Fruit fly (Drosophila melanogaster) ovary, adult (tissue): Measurements from ENCODE around the gene CG14535.

Source experiments
- CG17801 ChIP-seq: fragments of 200-800 bp; optimal IDR thresholded peaks from 2 replicates; lab custom pipeline; 2019; ENCODE audit warnings: missing biosample characterization, mild to moderate bottlenecking, missing genetic modification characterization, moderate library complexity; ENCODE audit not compliant: partially characterized antibody

The CG14535 gene

DNA sequence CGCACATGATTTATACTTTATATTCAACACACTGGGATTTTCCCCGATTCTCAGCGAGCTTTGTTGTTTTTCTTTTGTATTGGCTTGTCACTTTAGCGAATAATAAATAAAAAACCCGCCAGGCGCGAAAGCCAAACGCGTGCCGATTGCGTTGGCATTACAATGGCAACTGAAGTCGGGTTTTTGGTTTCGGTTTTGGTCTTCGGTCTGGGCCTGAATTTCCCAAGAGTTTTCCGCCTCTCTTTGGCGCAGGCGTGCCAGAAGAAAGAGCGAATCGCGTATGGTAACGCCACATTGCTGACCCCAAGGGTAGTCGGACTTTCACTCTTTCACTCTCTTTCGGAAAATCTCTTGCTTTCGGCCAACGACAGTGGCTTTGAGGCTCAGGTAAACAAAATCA, at the start of gene CG14535:
CG14535 (minus strand) TSS at position 368 of the 400 bp plus-strand sequence.
- TF ChIP-seq CG17801 (GFP tag; lab: Kevin White, UChicago): no peak

DNA sequence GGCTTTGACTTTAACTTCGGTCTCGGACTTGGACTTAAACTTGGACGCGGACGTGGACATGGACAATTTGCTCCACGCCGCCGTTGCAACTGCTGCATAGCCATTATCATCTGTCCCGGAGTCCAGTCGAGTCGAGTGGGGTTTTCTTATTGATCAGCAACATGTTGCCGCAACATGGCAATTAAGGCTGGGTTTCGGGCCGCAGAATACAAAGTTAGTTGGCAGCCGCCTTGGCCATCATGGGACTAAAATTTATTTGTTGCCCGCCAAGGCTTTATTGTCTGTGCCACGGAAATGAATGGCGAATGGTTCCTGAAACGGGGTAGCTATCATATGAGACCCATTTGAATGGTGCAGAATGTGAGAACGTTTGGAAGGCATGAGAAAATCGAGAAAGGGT, 46.6 kb upstream of the CG14535 start:
- no peak for TF ChIP-seq CG17801 (GFP tag; lab: Kevin White, UChicago)

DNA sequence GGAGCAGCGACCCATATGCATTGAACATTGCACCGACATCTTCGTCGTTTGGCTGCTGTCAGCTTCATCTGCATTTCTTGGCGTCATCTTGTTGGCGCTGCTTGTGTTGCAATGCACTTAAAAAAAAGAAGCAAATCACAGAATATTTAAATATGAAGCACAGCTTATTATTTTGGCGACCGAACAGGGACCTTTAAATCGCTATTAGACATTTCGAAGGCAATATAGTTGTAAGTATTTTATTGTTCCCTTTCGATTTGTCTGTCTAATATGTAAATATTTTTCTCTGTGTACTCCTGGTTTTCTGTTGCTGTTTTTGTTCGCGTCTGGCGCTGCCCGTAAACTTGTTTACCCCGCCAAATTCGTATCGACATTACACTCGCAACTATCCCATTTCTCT, 44.7 kb upstream of the CG14535 start:
- no peak for TF ChIP-seq CG17801 (GFP tag; lab: Kevin White, UChicago)

DNA sequence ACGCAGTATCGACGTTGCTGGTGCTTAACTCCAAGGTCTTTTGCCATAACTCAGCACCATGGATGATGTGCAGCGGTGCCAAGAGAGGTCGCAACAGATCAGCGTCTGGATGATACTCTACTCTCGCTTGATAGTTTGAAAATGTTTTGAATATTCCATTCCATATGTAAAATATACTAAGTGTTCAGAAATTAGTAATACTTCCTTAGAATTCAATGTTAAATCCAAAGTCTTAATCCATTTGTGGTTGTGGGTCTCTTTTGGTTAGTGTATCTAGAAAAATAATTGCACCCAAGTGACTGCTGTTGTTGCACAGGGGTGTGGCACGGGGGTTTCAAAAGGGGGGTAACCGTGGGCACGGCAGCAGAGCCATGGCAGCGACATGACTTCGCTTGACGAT, 43.8 kb upstream of the CG14535 start:
- TF ChIP-seq CG17801 (GFP tag; lab: Kevin White, UChicago): no peak

DNA sequence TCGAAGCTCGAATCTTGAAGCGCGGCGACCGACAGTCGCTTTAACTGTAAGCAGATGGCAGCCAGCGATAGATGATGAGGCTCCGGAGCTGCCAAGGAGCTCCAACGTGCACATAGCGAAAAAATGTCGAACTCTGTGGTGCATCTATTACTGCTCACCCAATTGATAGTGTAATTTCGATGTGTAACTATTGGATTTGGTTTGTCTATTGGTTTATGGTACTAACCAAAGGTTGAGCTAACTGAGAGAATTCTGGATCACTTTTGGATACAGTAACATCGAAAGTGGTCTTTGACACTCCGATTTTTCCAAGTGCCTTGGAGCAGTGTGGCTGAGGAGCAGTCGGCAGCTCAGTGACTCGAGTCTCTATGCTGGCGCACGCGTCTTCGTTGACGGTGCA, 43.3 kb upstream of the CG14535 start:
- TF ChIP-seq CG17801 (GFP tag; lab: Kevin White, UChicago): no peak

DNA sequence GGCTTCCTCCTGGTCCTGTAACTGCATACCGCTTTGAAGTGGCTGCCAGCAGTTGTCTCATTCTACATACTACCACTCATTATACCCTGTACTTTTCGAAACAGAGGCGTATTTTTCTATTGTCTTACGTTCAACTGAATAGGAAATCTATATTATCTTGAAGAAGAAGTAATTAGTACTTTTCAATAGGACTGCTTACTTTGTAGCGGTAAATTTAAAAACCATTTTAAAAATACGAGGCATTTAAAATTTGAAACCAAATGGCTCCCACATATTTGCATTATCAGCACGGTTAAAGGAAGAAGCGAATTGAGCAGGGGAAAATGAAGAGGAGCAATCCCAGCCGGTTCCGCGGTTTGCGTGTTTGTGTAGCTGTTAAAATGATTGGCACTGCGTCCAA, 42.0 kb upstream of the CG14535 start:
- TF ChIP-seq CG17801 (GFP tag; lab: Kevin White, UChicago): no peak

DNA sequence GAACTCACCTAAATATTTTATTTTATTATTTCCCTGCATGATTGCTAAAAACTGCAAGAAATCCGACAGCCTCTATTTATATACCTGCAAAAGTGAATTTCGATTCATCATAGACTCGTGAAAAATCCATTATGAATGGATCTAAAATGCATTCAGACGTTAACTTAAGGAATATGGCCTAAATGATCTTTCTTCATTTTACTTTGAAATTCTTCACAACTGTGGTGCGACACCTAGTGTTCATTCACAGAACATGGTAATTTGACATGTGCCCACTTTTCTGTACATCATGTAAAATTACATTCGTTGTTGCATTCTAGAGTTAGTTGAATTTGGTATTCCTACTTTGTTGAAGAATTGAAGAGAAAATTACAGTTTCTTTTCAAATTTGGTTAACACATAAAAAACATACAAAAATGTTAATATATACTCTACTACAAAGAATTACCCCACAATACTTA, 35.4 kb upstream of the CG14535 start, which contains the start of gene Spn28Db:
Spn28Db (minus strand) TSS at position 51 of the 461 bp plus-strand sequence.
- TF ChIP-seq CG17801 (GFP tag; lab: Kevin White, UChicago): no peak

DNA sequence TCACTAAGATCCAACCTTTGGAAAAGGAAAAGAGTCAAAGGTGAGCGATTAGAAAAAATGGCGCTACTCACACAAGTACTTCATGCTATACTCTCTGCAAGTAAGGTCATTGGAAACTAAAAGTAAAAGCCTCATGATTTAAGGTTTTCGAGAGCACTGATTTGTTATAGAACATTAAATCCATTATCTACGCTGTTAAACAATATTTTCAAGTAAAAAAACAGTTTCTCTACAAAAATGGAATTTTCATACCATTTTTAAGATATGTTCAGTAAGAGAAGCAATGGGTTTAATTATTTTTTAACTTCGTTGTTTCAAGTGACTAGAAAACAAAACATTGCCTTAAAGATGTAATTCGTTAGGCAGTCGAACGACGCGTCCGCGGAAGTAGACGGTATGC, 33.8 kb upstream of the CG14535 start, which contains the start of gene Spn28Da:
Spn28Da (minus strand) TSS at position 101 of the 400 bp plus-strand sequence.
- TF ChIP-seq CG17801 (GFP tag; lab: Kevin White, UChicago): no peak

DNA sequence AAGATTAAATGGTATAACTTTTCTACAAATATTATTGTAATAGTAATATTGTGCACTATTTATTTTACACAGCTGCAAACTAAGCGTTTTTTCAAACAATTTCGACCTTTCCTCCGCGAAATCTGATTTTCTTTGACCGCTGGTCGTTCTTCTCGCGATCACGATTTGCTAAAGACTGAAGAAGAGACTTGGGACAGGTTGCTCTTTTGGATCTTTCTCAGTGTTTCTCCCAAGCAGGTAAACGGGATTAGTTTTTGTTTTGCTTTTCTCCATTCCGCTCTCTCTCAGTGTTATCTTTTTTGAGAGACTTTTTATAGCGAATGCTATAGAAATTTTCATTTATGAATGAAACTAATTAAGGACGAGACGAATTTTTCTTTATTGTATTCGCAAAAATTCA, 32.1 kb upstream of the CG14535 start, which contains the start of gene CG7102:
CG7102 (minus strand) TSS at position 181 of the 400 bp plus-strand sequence.
- TF ChIP-seq CG17801 (GFP tag; lab: Kevin White, UChicago): no peak

DNA sequence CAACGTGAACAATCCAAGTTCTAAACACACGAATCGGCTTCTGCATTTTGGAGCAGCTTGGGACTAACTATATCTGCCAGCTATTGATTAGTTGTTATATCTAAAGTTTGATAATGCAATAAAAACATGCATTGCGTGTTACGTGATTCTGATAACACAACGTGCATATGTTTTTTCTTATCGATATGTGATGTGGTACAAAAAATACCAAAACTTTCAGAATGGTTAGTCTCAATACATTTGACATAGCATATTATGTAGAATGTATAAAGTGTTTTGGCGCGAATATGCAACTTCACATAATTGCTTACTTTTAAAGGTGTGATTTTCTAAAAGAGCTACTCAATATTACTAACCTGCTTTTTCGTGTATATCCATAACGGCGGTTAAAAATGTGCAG, 30.7 kb upstream of the CG14535 start:
- no peak for TF ChIP-seq CG17801 (GFP tag; lab: Kevin White, UChicago)

DNA sequence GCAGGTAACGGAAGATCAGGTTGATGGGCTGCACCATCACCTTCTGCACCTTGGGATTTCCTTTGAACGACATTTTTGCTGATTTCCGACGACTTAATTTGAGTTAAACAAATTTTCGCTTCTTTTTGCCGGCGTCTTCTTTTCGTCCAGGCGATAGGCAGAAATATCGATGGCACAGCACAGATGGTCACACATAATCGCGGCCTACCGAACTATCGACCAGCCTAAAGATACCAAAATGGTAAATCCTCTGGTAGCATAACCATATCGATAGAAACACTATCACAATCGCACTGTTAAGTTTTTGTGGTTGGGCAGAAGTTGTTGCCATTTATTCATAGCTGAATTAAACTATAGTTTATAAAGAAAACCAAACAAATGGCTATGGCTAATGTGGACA, 30.0 kb upstream of the CG14535 start, which contains the start of the genes SmE and CG34132:
SmE (minus strand) TSS at position 180 of the 400 bp plus-strand sequence.
CG34132 (plus strand) TSS at position 233 of the 400 bp plus-strand sequence.
- TF ChIP-seq CG17801 (GFP tag; lab: Kevin White, UChicago): no peak

DNA sequence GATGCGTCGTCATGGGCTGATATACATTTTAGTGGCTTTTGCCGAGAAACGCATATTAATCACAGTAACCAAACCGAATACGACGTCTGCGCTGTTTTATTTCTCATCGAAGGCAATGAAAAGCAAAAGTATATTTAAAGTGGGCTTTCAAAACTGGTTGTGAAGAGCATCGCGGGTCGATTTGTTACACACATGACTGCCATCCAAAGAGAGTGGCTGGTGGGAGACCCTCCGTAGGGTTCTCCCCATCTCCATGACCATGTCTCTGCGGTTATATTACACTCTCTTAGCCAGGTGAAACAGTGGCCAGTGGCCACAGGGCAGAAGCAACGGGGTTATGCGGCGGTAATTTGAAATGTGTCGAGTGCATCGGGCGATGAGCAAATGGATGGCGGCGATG, 25.2 kb upstream of the CG14535 start:
- no peak for TF ChIP-seq CG17801 (GFP tag; lab: Kevin White, UChicago)

DNA sequence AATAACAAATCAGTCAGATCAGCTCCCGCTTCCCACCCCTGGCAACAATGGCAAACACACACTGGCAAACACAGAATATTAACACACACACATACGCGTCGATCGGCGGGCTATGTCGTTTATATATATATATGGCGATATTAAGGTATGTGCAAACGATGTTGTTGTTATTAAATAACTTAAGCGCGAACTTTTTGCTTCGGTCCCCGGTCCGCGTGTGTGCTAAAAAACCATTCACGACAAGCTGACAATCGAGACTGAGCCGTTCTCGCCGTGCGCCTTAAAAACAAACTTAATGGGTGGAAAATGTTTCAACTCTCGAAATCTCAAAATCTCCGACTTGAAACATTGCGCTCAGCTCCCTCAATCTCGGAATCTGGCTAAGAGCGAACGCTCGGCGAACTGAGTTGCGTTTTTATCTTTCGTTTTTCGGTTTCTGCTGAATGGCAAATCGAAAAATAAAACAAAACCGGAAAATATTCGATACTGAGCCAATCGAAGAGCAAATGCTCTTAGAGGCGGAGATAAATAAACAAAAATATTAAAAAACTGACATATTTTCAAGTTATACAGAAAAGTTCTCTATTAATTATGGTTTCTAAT, 24.1 kb upstream of the CG14535 start, which contains the start of gene spz3:
spz3 (minus strand) TSS at position 261 of the 603 bp plus-strand sequence.
- TF ChIP-seq CG17801 (GFP tag; lab: Kevin White, UChicago): no peak

DNA sequence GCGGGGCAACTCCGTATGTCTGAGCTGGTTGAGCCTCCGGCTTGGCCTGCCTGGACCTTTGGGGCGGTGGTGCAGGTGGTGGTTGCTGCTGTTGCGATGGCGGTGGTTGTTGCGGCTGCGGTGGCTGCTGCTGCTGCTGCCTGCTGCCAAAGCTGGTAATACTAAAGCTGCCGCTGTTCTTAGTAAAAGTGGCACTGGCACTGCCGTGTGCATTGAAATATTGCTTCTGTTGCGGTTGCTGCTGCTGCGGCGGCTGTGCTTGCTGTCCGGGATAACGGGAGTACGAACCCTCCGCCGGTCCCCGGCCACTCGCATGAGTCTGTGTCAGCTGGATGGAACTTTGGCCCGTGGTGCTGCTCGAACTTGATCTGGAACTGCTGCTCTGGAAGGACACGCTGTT, 23.1 kb upstream of the CG14535 start:
- TF ChIP-seq CG17801 (GFP tag; lab: Kevin White, UChicago): no peak

DNA sequence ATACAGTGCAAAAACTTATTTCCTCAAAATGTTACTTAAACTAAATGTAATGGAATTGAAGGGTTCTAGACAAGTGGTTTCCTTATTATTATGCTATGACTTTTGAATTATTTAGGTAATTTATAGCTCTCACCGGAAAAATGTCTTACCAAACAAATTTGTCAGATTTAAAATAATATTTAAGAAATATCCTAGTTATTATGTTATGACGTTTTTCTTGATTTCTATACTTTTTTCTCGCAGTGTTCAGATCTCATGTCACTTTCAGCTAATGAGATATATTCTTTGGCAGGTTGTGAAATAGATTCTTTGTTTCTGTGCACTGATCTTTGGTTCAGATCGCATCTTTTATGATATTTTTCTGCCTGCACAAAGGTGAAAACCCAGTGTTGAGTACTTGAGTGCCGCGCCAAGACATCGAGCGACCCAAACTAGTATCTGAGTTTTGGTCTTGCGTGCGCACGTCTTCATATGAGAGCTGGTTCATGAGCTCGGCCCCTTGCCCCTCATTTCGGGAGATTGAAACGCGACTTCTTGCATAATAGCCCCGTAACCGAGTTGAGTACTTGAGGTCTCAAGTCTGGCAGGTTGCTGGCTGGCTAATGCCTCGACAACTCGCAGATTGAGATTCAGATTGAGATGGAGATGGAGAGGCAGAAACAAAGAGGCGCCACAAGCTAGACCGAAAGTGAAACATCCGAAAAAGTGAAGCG, 21.4 kb upstream of the CG14535 start:
- no peak for TF ChIP-seq CG17801 (GFP tag; lab: Kevin White, UChicago)

DNA sequence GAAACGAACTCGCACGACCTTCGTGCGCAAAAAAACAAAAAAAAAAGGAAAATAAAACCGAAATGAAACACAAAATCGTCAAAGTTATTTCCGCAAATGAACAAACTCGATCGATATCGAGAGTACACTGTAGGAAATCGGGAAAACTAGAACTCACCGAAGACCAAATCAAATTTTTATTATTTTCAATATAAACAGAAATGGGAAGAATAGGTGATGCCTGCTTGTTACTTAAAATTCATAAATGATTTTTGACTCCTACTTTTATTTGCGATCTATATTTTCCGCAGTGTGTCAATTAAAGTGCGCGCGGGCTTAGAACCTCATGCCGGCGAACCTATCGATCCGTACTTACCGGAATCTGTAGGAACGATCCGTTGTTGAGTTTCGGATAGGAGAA, 20.4 kb upstream of the CG14535 start:
- no peak for TF ChIP-seq CG17801 (GFP tag; lab: Kevin White, UChicago)
